Fruit fly (Drosophila melanogaster) Kc167 (cell line): Measurements from ENCODE around the gene CG43373.

ENCODE experiments used
- Myc ChIP-seq: fragments of >200 bp; optimal IDR thresholded peaks from 2 replicates; lab custom pipeline; 2017; ENCODE audit warnings: missing external identifiers
- Sin3A ChIP-seq: fragments of >200 bp; optimal IDR thresholded peaks from 2 replicates; lab custom pipeline; 2018; ENCODE audit warnings: missing external identifiers
- h ChIP-seq: fragments of >200 bp; optimal IDR thresholded peaks from 3 replicates; lab custom pipeline; 2018; ENCODE audit warnings: missing external identifiers
- insv ChIP-seq: fragments of >200 bp; optimal IDR thresholded peaks from 3 replicates; lab custom pipeline; 2018; ENCODE audit warnings: missing external identifiers
- psq ChIP-seq: fragments of >200 bp; optimal IDR thresholded peaks from 2 replicates; lab custom pipeline; 2017; ENCODE audit warnings: missing external identifiers
- ttk ChIP-seq: sonication (Bioruptor generic); optimal IDR thresholded peaks from 2 replicates; lab custom pipeline; 2017; ENCODE audit warnings: missing external identifiers

dm6 chr3L:16486502-16486901 is 56.7 kb downstream of the CG43373 start:
- TF ChIP-seq Myc, result no peak
- no peak for TF ChIP-seq h (lab: Kevin White, UChicago)
- no peak for TF ChIP-seq Sin3A (lab: Kevin White, UChicago)
- TF ChIP-seq insv (lab: Kevin White, UChicago), result no peak
- TF ChIP-seq psq (lab: Kevin White, UChicago), result no peak
- no peak for TF ChIP-seq ttk (lab: Kevin White, UChicago)
